Worm (Caenorhabditis elegans) whole organism, L4/young adult: ENCODE data around the gene T24B8.3.

ENCODE experiments used
- W03F9.2 ChIP-seq: fragments of 150-350 bp; optimal IDR thresholded peaks from 2 replicates; lab custom pipeline; 2014; ENCODE audit warnings: missing biosample characterization, missing genetic modification characterization
- dao-5 ChIP-seq: sonication (generic microtip); optimal IDR thresholded peaks from 2 replicates; lab custom pipeline; 2016; ENCODE audit warnings: missing genotype, missing genetic modification characterization, moderate library complexity, missing compliant biosample characterization
- him-1 ChIP-seq: sonication (generic microtip); optimal IDR thresholded peaks from 2 replicates; lab custom pipeline; 2016; ENCODE audit warnings: missing genotype, missing genetic modification reagents, missing genetic modification characterization, missing compliant biosample characterization

Gene T24B8.3

DNA sequence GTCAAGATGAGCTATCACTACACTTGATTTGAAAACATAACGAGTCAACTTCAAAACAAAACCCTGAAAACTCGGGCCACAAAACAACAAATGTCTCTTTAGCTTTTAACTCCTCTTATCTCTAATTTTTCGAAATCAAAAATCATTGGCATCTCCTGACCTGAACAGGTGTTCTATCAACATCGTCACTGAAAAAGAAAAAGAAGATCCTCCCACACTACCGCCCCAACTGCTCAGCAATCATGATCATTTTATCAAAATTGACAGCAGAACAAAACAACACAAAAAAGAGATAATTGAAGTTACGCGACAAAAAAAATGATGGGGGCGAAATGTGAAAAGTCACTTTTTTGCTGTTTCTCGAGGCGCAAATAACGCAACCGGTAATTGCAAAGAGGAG, 17.4 kb upstream of the T24B8.3 start:
- TF ChIP-seq dao-5 (tag; lab: Kevin White, UChicago) = no peak
- TF ChIP-seq W03F9.2 = no peak
- no peak for TF ChIP-seq him-1 (tag; lab: Kevin White, UChicago)

DNA sequence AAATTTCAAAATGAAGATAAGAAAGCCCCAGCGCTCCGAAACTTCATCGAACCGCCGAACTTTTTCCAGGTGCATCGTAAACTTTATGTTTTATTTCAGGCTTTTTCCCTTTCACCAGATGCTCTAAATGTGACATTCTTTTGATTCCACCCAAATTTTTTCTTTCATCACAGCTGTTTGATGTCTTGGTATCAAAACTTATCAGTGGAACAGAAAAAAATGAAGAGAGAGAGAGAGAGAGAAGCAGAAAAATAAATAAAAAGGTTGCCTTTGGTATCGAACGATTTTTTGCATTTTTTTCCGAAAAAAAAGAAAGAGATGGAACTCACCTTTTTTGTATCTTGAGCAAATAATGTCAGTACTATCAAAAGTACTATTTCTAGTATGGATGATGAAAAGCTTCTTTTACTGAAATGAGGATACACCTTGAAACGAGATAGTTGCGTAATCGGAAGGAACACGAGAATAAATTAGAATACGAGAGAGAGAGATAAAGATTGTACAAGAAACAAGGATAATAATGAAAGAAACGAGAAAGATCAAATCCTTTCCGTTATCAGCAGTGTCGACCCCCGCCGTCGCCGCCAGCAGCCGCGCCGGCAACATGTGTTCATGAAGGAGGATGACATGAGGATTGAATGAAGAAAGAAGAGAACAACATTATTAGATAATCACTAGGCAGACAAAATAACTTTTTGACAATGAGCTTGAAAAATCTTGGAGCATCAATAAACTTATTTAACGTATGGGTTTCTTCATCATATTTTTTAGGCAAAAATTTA, 15.4 kb upstream of the T24B8.3 start:
- TF ChIP-seq dao-5 (tag; lab: Kevin White, UChicago) (no peak), him-1 (tag; lab: Kevin White, UChicago) (no peak), W03F9.2 (no peak)

DNA sequence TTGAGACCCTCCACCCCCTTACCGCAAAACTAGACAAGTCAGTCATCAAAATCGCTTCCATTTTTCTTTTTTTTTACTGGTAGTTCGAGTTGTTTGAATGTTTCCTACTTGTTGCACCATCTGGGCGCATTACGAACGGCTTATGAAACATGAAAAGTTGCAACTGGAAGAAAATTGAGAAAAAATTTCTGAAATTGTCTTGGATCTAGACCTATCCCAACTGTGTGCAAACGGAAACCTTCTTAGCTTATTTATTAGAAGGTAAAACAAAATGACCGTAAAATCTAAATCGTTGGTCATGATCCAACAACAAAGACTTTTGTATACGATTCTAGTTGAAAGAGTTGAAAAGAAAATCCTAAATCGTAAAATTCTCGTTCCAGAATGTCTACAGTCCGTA, 13.6 kb upstream of the T24B8.3 start:
- TF ChIP-seq W03F9.2 = no peak
- no peak for TF ChIP-seq him-1 (tag; lab: Kevin White, UChicago)
- no peak for TF ChIP-seq dao-5 (tag; lab: Kevin White, UChicago)

DNA sequence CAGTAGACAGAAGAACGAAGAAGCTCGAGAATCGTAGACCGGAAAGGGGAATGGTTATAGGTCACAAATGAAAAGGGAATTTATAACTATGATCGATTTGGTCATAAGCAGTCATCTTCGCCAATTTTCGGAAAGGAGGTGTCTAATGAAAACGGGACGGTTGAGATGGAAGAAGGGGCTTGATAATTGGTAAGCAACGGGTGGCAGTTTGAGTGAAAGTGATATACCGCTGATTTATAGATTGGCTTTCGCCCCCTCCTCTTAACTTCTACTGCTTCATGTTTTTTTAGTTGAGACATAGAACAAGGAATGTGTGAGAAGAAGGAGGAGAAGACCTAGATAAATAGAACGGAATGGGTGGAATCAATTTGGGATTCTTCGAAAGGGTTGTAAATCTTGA, 11.8 kb upstream of the T24B8.3 start:
- TF ChIP-seq dao-5 (tag; lab: Kevin White, UChicago) (no peak), W03F9.2 (no peak)

DNA sequence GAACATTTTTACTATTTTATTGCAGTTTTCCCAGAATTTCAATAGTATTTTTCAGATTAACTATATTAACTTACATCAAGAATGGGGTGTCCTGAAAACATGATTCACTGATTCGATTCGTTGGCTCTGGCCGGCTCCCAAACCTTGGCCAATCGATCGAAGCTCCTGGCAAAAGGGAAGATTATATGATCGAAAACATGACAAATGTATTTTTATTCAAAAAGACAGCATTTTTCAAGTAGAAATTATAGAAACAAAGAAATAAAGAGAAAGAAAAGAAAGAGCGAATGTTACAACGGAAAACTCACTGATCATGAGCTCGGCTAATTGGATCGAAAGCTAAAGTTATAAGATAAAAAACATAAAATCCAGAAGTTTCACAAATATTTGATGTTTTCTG, 9.8 kb upstream of the T24B8.3 start, which contains the start of gene T24B8.4:
Gene T24B8.4, minus strand, starts transcription at position 101 of the 400 bp plus-strand sequence.
- no peak for TF ChIP-seq him-1 (tag; lab: Kevin White, UChicago)
- TF ChIP-seq dao-5 (tag; lab: Kevin White, UChicago) = no peak
- TF ChIP-seq W03F9.2 = no peak

DNA sequence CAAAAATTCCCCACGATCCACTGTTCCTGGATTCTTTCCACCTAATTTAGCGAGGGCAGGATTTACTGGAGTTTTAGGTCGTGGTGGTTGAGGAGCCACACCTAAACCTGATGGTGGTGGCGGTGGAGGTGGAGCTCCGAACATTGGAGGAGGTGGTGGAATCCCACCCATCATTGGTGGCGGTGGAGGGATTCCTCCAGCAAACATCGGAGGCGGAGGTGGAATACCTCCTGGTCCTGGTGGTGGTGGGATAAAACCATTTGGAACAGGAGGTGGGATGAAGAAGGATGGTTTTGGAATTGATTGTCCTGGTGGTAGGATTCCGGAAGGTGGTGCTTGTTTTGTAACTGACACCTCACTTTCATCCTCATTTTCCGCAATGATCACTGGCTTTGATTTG, 8.9 kb upstream of the T24B8.3 start:
- no peak for TF ChIP-seq W03F9.2
- no peak for TF ChIP-seq him-1 (tag; lab: Kevin White, UChicago)
- TF ChIP-seq dao-5 (tag; lab: Kevin White, UChicago) = no peak

DNA sequence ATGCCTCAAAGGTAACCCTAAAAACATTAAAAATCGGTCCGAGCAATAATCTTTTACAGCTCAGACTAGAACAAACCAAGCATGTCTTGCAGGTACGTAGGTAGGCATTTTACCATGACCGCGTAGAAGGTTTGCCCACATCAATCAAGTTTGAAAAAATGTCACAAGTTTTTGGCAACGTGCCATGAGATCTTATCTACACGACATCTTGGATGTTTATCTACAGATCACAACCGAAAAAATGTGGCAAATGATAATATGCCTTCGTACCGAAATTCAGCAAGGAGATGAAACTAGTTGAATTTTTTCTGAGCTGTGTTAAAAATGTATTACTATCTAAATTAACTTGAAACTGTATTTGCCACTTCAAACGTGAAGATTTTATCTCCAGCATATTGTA, 3.5 kb upstream of the T24B8.3 start:
- TF ChIP-seq dao-5 (tag; lab: Kevin White, UChicago) (no peak), him-1 (tag; lab: Kevin White, UChicago) (no peak), W03F9.2 (no peak)

DNA sequence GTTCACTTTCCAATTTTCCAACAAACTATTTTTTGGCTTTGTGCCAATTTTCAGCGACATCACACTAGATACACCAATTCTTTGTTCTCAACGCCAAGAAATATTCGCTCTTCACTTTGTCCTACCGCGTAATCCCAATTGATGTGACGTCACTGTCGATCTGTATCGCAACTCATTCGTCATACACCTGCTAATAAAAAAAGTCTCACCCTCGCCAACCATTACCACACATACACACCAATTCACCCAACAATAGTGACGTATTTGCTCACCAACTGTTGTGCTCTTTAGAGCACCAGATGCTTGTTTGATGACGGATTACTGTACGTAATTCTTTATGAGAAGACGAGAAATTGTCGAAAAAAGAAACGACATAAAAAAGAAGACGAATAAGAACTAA, 2.4 kb upstream of the T24B8.3 start:
- TF ChIP-seq him-1 (tag; lab: Kevin White, UChicago) (no peak), W03F9.2 (no peak), dao-5 (tag; lab: Kevin White, UChicago) (no peak)

DNA sequence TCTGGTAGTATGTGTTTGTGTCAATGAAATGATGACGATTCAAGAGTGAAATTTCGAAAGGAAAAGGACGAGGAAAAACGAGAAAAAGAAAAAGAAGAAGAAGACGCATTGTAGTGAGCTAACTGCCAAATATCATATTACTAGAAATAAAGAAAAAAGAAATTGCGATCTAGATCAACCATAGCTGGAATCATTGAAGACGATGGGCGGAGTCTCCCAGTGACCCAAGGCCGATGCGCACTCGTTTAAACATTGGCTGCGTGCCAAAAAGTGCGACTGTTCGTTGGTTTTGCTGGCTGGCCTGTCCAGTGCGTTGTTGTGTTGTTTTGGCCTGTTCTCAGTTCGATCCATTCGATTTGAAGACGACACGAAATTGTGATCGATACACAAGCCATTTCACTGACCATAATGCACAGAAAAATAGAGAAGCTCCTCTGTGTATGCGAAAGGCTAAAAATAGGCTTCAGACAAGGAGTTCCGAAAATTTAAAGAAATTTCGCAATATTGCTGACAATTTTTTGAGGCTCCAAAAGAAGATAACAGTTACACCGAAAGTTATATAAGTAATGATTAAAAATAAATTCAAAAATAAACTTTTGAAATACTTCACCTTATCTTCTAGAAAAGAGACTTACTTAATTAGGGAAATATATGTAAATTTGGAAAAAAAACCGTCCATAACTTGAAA, 1.5 kb upstream of the T24B8.3 start:
- TF ChIP-seq W03F9.2 (no peak), dao-5 (tag; lab: Kevin White, UChicago) (no peak), him-1 (tag; lab: Kevin White, UChicago) (no peak)

DNA sequence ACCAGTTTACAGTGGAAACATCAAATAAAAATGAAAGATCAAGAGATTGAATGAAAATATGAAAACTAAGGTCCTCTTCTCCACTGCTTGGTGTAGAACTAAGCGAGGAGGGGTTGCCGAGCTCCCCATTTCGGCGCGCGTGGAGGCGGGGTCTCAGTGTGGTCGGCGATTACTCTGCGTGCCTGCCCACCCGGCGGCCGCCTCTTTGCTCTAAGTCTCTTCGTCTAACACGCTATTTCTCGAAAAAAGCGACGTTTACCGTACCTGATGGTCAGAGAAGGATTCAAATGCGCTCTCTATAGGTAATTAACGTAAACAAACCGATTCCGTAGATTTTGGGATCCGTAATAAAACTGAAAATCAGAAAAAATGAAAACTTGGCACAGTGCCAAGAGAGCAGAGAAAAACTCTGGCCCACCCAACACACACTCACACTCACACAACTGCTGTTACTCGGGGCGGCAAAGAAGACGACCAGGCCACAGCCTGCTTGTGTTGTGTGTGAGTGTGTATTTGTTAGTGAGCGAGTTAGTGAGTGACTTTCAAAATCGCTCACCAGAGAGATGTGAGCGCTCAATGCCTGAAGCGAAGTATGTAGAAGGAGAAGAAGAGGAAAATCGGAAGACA, 733 bp upstream of the T24B8.3 start:
- TF ChIP-seq dao-5 (tag; lab: Kevin White, UChicago) = peak; percentile 18
- peak; percentile 31 for TF ChIP-seq him-1 (tag; lab: Kevin White, UChicago)
- no peak for TF ChIP-seq W03F9.2

DNA sequence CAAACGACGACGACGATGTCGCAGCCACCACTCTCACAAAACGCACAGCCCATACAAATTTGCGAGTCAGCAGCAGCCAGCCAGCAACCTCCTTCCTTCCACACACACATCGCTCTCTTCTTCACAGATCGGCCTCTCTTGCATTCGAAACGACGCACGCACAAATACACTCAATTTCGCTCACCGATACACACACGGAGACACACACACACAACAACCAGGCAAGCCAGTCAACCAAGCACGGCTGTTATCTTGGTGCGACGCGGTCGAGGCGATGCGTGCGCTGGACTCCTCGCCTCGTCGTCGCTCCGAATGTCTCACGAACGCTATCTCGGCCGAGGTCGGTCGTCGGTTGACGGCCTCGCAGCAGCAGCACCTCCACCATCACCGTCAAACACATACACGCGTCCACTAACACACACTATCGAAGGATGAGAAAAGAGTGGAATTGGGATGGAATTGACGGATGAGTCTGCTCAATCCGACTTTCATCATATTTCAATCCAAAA, 551 bp downstream of the T24B8.3 start:
- peak; percentile 9 for TF ChIP-seq dao-5 (tag; lab: Kevin White, UChicago)
- peak; percentile 9 for TF ChIP-seq W03F9.2
- peak; percentile 88 for TF ChIP-seq him-1 (tag; lab: Kevin White, UChicago)

DNA sequence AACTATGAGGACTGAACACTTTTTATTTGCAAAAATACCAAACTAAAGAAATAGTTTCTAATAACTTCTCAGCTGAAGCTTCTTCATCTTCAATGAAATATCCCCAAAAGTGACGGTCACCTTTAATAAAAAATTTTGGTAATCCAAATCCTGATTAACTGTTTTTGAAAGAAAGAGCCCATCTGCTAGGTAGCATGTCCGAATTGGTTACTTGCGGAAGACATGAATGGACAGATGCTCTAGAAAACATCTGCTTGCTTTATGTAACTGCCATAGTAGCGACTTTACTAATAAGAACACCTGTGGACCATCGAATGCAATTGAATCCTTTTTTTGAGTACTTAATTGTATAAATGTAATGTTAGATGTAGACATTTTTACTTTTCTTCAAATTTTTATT, 1.9 kb downstream of the T24B8.3 start:
- no peak for TF ChIP-seq dao-5 (tag; lab: Kevin White, UChicago)
- TF ChIP-seq him-1 (tag; lab: Kevin White, UChicago) = no peak

DNA sequence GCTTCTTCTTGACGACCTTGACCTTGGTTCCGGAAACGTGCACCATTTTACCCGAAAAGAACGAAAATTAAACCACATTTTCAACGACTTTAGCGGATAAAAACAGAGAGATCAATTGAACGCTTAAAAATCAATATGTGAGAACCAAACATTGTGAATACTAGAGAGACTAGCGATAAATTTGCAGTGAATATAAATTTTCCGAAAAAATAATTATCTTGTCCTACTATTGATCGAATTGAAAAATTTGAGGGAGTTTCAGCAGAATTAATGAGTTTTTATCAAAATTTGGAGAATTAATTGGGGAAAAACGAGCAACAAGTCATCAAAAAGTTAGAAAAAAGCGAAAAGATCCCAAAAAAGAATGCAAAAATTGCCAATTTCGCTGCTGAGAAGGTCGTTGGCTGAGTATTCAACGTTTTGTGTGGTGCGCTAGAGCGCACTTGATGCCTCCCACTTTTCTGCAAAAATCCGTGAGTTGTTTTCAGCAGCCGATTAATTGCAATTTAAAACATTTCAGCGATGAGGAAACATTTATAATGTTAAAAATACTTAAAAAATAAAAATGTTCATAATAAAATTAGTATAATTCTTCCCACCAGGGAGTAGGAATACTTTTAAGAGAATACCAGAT, 3.8 kb downstream of the T24B8.3 start, which contains the start of gene rpl-32:
Gene rpl-32, minus strand, starts transcription at position 51 of the 634 bp plus-strand sequence.
- TF ChIP-seq W03F9.2 (peak; percentile 90), him-1 (tag; lab: Kevin White, UChicago) (peak; percentile 41), dao-5 (tag; lab: Kevin White, UChicago) (no peak)
